Worm (Caenorhabditis elegans): ENCODE results near the gene nhr-63.

nhr-63 gene

DNA sequence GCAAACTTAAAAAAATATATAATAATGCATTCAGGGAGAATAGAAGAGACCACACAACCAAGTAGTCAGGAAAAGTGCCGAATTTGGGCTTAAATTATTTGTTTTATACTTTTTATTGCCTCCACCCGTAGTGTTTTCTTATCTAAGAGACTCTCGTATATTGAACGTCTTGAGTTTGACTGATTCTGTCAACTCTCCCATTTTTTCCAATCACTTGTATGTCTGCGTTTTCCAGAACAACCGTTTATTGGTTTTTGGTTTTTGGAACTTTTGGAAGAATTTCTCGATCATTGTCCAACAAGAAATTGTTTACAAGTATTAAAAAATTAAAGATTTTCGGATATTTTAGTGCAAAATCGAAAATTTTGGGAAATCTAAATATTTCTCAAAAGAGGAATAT lies 41.3 kb downstream of the nhr-63 start (continued):
- TF ChIP-seq fkh-10 (GFP tag; optimal IDR thresholded peaks at IDR 0.05) (no peak), D1046.2 (GFP tag; IDR thresholded peaks at IDR 0.05) (no peak), F26F4.8 (GFP tag; conservative IDR thresholded peaks at IDR 0.05) (no peak), fos-1 (tag; optimal IDR thresholded peaks at IDR 0.05) (no peak), dmd-9 (GFP tag; IDR thresholded peaks at IDR 0.05) (no peak), mdt-29 (GFP tag; IDR thresholded peaks at IDR 0.05) (no peak), tra-1 (GFP tag; IDR thresholded peaks at IDR 0.05) (no peak), ztf-7 (tag; optimal IDR thresholded peaks at IDR 0.05) (no peak), gei-8 (GFP tag; optimal IDR thresholded peaks at IDR 0.05) (no peak), set-16 (GFP tag; IDR thresholded peaks at IDR 0.05) (no peak), lin-1 (GFP tag; IDR thresholded peaks at IDR 0.05) (0 out of 2 replicates have a peak, but pooled peaks have one; percentile 21), aly-2 (tag; optimal IDR thresholded peaks at IDR 0.05) (no peak), ctbp-1 (GFP tag; IDR thresholded peaks at IDR 0.05) (no peak), mxl-3 (GFP tag; optimal IDR thresholded peaks at IDR 0.05) (no peak), lim-7 (GFP tag; IDR thresholded peaks at IDR 0.05) (no peak), madf-9 (GFP tag; conservative IDR thresholded peaks at IDR 0.05) (no peak), Y105C5A.15 (GFP tag; IDR thresholded peaks at IDR 0.05) (no peak), unc-62 (GFP tag; optimal IDR thresholded peaks at IDR 0.05 in 1 of 2) (no peak), unc-62 (tag; optimal IDR thresholded peaks at IDR 0.05) (no peak), saeg-2 (GFP tag; IDR thresholded peaks at IDR 0.05) (no peak), T20F7.1 (GFP tag; optimal IDR thresholded peaks at IDR 0.05) (no peak), rbr-2 (tag; optimal IDR thresholded peaks at IDR 0.05) (no peak), egl-43 (GFP tag; IDR thresholded peaks at IDR 0.05) (no peak), lin-38 (GFP tag; IDR thresholded peaks at IDR 0.05) (no peak), ZK546.5 (tag; optimal IDR thresholded peaks at IDR 0.05) (no peak)

ce11 chrV:16045837-16046236 lies 43.4 kb downstream of the nhr-63 start, which contains the start of gene T10C6.15:
TSS of gene T10C6.15 (minus strand) at chrV:16045940.
- TF ChIP-seq nhr-10 (tag; optimal IDR thresholded peaks at IDR 0.05) (peak; percentile 46), nhr-102 (tag; optimal IDR thresholded peaks at IDR 0.05) (peak; percentile 89), nhr-48 (tag; optimal IDR thresholded peaks at IDR 0.05) (peak; percentile 91), php-3 (GFP tag; IDR thresholded peaks at IDR 0.05) (peak; percentile 74), pqm-1 (tag; optimal IDR thresholded peaks at IDR 0.05) (peak; percentile 67), lin-1 (GFP tag; IDR thresholded peaks at IDR 0.05) (peak; percentile 83), fkh-10 (GFP tag; optimal IDR thresholded peaks at IDR 0.05) (no peak), hlh-30 (tag; optimal IDR thresholded peaks at IDR 0.05; ENCODE audit: insufficient read depth) (peak; percentile 77), hlh-11 (tag; optimal IDR thresholded peaks at IDR 0.05) (peak; percentile 91), ztf-11 (tag; optimal IDR thresholded peaks at IDR 0.05) (no peak), unc-130 (GFP tag; optimal IDR thresholded peaks at IDR 0.05) (no peak), spr-1 (tag; optimal IDR thresholded peaks at IDR 0.05) (no peak), egl-27 (tag; optimal IDR thresholded peaks at IDR 0.05) (no peak), mdl-1 (tag; optimal IDR thresholded peaks at IDR 0.05) (peak in 1 of 2 experiments; percentile 72), saeg-2 (GFP tag; IDR thresholded peaks at IDR 0.05) (no peak), tra-1 (GFP tag; IDR thresholded peaks at IDR 0.05) (peak; percentile 69), mep-1 (tag; optimal IDR thresholded peaks at IDR 0.05) (no peak), nhr-42 (GFP tag; IDR thresholded peaks at IDR 0.05) (no peak), nhr-28 (tag; optimal IDR thresholded peaks at IDR 0.05) (peak; percentile 80), hif-1 (tag; optimal IDR thresholded peaks at IDR 0.05) (peak in 1 of 2 experiments; percentile 4), daf-19 (GFP tag; conservative IDR thresholded peaks at IDR 0.05) (no peak), F10B5.3 (tag; optimal IDR thresholded peaks at IDR 0.05) (no peak), nhr-6 (tag; optimal IDR thresholded peaks at IDR 0.05) (peak; percentile 20), dve-1 (tag; optimal IDR thresholded peaks at IDR 0.05; ENCODE audit: insufficient read depth) (peak; percentile 97), set-16 (GFP tag; IDR thresholded peaks at IDR 0.05) (no peak), nhr-77 (tag; optimal IDR thresholded peaks at IDR 0.05) (peak; percentile 58), daf-16 (GFP tag; optimal IDR thresholded peaks at IDR 0.05) (peak in 1 of 2 experiments; percentile 91), daf-16 (tag; optimal IDR thresholded peaks at IDR 0.05) (peak; percentile 100), dmd-6 (GFP tag; IDR thresholded peaks at IDR 0.05) (peak; percentile 95), T20F7.1 (GFP tag; optimal IDR thresholded peaks at IDR 0.05) (peak; percentile 38), lin-39 (tag; optimal IDR thresholded peaks at IDR 0.05) (no peak), mxl-3 (GFP tag; optimal IDR thresholded peaks at IDR 0.05) (peak; percentile 18)

Measured in whole organism, L4 larva.